Fruit fly (Drosophila melanogaster) whole organism, adult: ENCODE measurements around the gene CG9215.

Experiments used
- CG11617 ChIP-seq: fragments of 200-800 bp; sonication (Bioruptor generic); optimal IDR thresholded peaks from 2 replicates; lab custom pipeline; 2017; ENCODE audit warnings: mild to moderate bottlenecking, missing biosample characterization, missing genetic modification reagents, missing genetic modification characterization
- CG33017 ChIP-seq: fragments of 200-800 bp; sonication (Bioruptor generic); optimal IDR thresholded peaks from 2 replicates; lab custom pipeline; 2018; ENCODE audit warnings: missing biosample characterization, mild to moderate bottlenecking, missing genetic modification characterization, moderate library complexity
- cic ChIP-seq: fragments of 200-800 bp; sonication (Bioruptor generic); optimal IDR thresholded peaks from 2 replicates; lab custom pipeline; 2017; ENCODE audit warnings: missing biosample characterization, mild to moderate bottlenecking, missing genetic modification characterization, moderate library complexity

DNA sequence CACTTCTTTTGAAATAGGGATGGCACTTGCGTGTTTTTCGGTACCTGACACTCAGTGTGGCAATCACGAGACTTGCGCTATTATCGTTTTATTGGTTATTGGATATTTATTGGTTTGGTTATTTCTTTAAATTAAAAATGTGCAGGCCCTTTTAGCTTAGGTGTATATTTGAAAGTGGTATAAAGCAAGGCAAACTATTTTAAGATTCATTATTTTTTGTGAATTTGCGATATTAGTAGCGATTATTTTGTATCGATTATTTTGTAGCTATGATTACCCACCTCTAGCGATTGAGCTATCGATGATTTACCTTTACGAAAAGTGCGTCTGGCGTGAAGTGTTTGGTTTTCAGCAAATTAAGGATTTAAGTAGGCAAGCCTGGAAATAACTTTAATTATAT is at the start of gene CG9215, which contains the start of gene CG8097:
- peak; percentile 57 for TF ChIP-seq CG11617 (GFP tag; lab: Kevin White, UChicago)
- no peak for TF ChIP-seq cic (GFP tag; lab: Kevin White, UChicago)
- TF ChIP-seq CG33017 (tag; lab: Kevin White, UChicago): no peak
